Worm (Caenorhabditis elegans): Measurements from ENCODE around the gene clec-232.
"Not testable (repeated sequence)": the region's sequence is repeated elsewhere in the genome, so short reads cannot be mapped to it uniquely, and the experiment has no call there.

clec-232 gene

DNA sequence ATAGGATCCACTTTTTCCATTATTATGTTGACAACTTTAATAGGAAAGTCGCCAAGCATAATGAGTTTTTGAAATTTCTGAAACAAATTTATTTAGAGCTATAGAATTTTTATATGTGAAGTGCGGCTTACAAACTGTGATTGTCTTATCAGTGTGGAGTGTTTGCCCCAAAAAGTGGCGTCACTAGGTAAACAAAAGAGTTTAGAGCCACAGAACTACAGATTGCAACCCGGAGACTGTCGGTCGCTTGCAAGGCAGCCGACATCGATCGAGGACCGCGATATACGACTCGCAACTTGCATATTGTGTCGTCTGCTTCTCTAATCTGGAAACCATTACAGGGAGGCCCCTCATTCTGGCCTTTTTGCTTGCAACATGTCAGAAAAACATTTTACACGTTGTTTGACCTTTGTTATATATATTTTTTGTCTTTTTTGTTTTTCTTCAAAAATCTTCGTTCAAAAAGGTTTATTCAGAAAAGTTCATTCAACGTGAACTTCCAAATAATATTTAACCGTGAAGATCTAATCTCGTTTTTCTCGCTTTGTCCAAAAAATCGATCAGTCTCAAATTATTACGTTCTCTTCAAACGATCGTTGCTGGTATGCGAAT lies 6.9 kb downstream of the clec-232 start, which contains the start of the genes fbxa-99 and F36G9.13:
TSS of gene fbxa-99 (minus strand) at position 122 of the 612 bp plus-strand sequence.
TSS of gene F36G9.13 (plus strand) at position 562 of the 612 bp plus-strand sequence.
- no peak for TF ChIP-seq unc-62 (GFP tag; optimal IDR thresholded peaks at IDR 0.05)
- no peak for TF ChIP-seq unc-39 (tag; optimal IDR thresholded peaks at IDR 0.05)

DNA sequence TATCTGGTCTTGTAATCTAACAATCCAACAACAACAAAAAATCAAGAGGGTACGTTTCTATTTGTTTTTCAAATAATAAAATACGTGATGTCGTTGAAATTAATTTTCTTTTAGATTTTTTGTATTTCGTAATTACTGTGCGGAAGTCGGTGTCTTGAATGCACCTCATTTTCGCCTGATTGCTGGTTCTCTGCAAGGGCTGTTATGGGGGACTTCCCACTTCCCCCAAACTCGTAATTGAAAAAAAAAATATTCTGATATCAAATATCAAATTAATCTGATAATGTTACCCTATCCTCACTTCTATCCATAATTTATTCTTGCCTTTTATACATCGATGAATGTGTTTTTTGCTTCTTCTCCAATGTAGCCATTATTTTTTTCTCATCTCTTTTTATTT lies 12.1 kb downstream of the clec-232 start, which contains the start of gene F36G9.15:
TSS of gene F36G9.15 (minus strand) at position 101 of the 400 bp plus-strand sequence.
- TF ChIP-seq unc-39 (tag; optimal IDR thresholded peaks at IDR 0.05) = no peak
- TF ChIP-seq lin-13 (tag; optimal IDR thresholded peaks at IDR 0.05) = no peak
- no peak for TF ChIP-seq flh-1 (GFP tag; optimal IDR thresholded peaks at IDR 0.05)
- TF ChIP-seq mls-2 (tag; optimal IDR thresholded peaks at IDR 0.05) = no peak

- not testable (repeated sequence) for TF ChIP-seq sptf-1 (tag; optimal IDR thresholded peaks at IDR 0.05); tbx-8 (GFP tag; optimal IDR thresholded peaks at IDR 0.05); pha-4 (tag; optimal IDR thresholded peaks at IDR 0.05)
These were observed 15.9 kb downstream of the clec-232 start, which contains the start of gene C06C6.7 for ce11 chrV:15991850-15992249. C06C6.7 (plus strand) TSS chrV:15992150.

- no peak for TF ChIP-seq nhr-12 (tag; optimal IDR thresholded peaks at IDR 0.05)
- TF ChIP-seq flh-1 (GFP tag; optimal IDR thresholded peaks at IDR 0.05) = no peak
- no peak for TF ChIP-seq sem-2 (GFP tag; optimal IDR thresholded peaks at IDR 0.05)
- no peak for TF ChIP-seq zip-8 (tag; optimal IDR thresholded peaks at IDR 0.05)
These were observed 20.8 kb downstream of the clec-232 start, which contains the start of the genes C06C6.9 and C06C6.8 for ce11 chrV:15996655-15997186. C06C6.9 (minus strand) TSS chrV:15996755. C06C6.8 (plus strand) TSS chrV:15997136.

DNA sequence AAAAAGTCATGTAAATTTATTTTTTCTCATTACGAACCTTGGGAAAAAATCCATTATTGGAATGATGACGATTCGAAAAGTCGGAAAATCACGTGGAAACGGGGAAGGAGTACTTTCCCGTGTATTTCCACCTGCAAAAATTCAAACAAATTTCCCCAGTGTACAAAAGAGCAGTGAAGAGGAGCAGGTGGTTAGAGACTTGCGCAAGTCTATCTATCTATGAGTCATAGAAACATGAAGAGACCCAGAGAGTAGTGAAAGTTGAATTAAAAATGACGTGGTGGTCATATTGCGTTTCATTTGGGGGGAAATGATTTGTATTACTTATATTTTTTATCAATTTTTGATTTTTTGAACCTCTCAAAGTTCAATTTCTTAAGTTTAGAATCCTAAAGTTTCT lies 24.5 kb downstream of the clec-232 start, which contains the start of gene nhr-50:
TSS of gene nhr-50 (minus strand) at position 199 of the 400 bp plus-strand sequence.
- no peak for TF ChIP-seq drap-1 (GFP tag; optimal IDR thresholded peaks at IDR 0.05)
- TF ChIP-seq pha-4 (tag; optimal IDR thresholded peaks at IDR 0.05) = peak; percentile 36
- no peak for TF ChIP-seq ham-2 (GFP tag; optimal IDR thresholded peaks at IDR 0.05)
- TF ChIP-seq ces-1 (GFP tag; optimal IDR thresholded peaks at IDR 0.05) = no peak

- TF ChIP-seq ces-1 (GFP tag; optimal IDR thresholded peaks at IDR 0.05) (no peak), flh-1 (GFP tag; optimal IDR thresholded peaks at IDR 0.05) (no peak), lin-32 (GFP tag; optimal IDR thresholded peaks at IDR 0.05) (no peak), nhr-2 (tag; optimal IDR thresholded peaks at IDR 0.05) (no peak), elt-1 (tag; optimal IDR thresholded peaks at IDR 0.05; ENCODE audit: borderline replicate concordance, insufficient read depth) (no peak), ceh-43 (GFP tag; optimal IDR thresholded peaks at IDR 0.05) (no peak), hlh-1 (tag; optimal IDR thresholded peaks at IDR 0.05) (no peak), ceh-83 (GFP tag; optimal IDR thresholded peaks at IDR 0.05) (no peak), mab-5 (tag; optimal IDR thresholded peaks at IDR 0.05) (no peak), ham-2 (GFP tag; optimal IDR thresholded peaks at IDR 0.05) (no peak), elt-3 (tag; optimal IDR thresholded peaks at IDR 0.05) (no peak), nhr-12 (tag; optimal IDR thresholded peaks at IDR 0.05) (no peak), ceh-39 (tag; optimal IDR thresholded peaks at IDR 0.05) (no peak), snpc-4 (tag; optimal IDR thresholded peaks at IDR 0.05) (no peak), tbx-8 (GFP tag; optimal IDR thresholded peaks at IDR 0.05) (no peak)
These were observed 26.3 kb downstream of the clec-232 start, which contains the start of gene nhr-63 for ce11 chrV:16002288-16002687. nhr-63 (plus strand) TSS chrV:16002588.

ce11 chrV:16007505-16007904 lies 31.6 kb downstream of the clec-232 start, which contains the start of gene str-231:
str-231 (minus strand) TSS chrV:16007605.
- TF ChIP-seq nhr-28 (tag; optimal IDR thresholded peaks at IDR 0.05) (no peak), ham-2 (GFP tag; optimal IDR thresholded peaks at IDR 0.05) (no peak), mep-1 (tag; optimal IDR thresholded peaks at IDR 0.05) (no peak), unc-39 (tag; optimal IDR thresholded peaks at IDR 0.05) (no peak), ceh-43 (GFP tag; optimal IDR thresholded peaks at IDR 0.05) (no peak), unc-62 (GFP tag; optimal IDR thresholded peaks at IDR 0.05) (no peak), unc-120 (tag; optimal IDR thresholded peaks at IDR 0.05; ENCODE audit: poor library complexity, severe bottlenecking) (no peak), ces-1 (GFP tag; optimal IDR thresholded peaks at IDR 0.05) (no peak), sptf-1 (tag; optimal IDR thresholded peaks at IDR 0.05) (no peak), zip-8 (tag; optimal IDR thresholded peaks at IDR 0.05) (no peak), hlh-1 (tag; optimal IDR thresholded peaks at IDR 0.05) (no peak), ceh-83 (GFP tag; optimal IDR thresholded peaks at IDR 0.05) (no peak), pha-4 (tag; optimal IDR thresholded peaks at IDR 0.05) (no peak), M03D4.4 (tag; optimal IDR thresholded peaks at IDR 0.05) (no peak), elt-3 (tag; optimal IDR thresholded peaks at IDR 0.05) (no peak), ztf-11 (tag; optimal IDR thresholded peaks at IDR 0.05) (no peak), nhr-12 (tag; optimal IDR thresholded peaks at IDR 0.05) (no peak), mls-2 (tag; optimal IDR thresholded peaks at IDR 0.05) (no peak), cnd-1 (tag; optimal IDR thresholded peaks at IDR 0.05) (no peak)
